Worm (Caenorhabditis elegans): Measurements from ENCODE around the gene C27D8.1.
"Not testable (repeated sequence)": the region's sequence is repeated elsewhere in the genome, so short reads cannot be mapped to it uniquely, and the experiment has no call there.

C27D8.1 gene

ce11 chrIV:12717531-12717930 lies at the start of gene C27D8.1:
C27D8.1 (plus strand) TSS chrIV:12717831.
- TF ChIP-seq him-1 (tag; optimal IDR thresholded peaks at IDR 0.05): no peak
- no peak for TF ChIP-seq dao-5 (tag; optimal IDR thresholded peaks at IDR 0.05)
- TF ChIP-seq W03F9.2 (tag; optimal IDR thresholded peaks at IDR 0.05): no peak

ce11 chrIV:12674700-12675099 lies 42.9 kb upstream of the C27D8.1 start, which contains the start of gene T23B5.4:
T23B5.4 (plus strand) TSS chrIV:12675000.
- TF ChIP-seq dao-5 (tag; optimal IDR thresholded peaks at IDR 0.05): no peak
- no peak for TF ChIP-seq him-1 (tag; optimal IDR thresholded peaks at IDR 0.05)
- no peak for TF ChIP-seq W03F9.2 (tag; optimal IDR thresholded peaks at IDR 0.05)

ce11 chrIV:12677137-12677536 lies 40.5 kb upstream of the C27D8.1 start, which contains the start of gene T23B5.6:
T23B5.6 (minus strand) TSS chrIV:12677237.
- not testable (repeated sequence) for TF ChIP-seq dao-5, him-1, W03F9.2 (tag; optimal IDR thresholded peaks at IDR 0.05)

ce11 chrIV:12684341-12684740 lies 33.3 kb upstream of the C27D8.1 start, which contains the start of gene prmt-9:
prmt-9 (minus strand) TSS chrIV:12684378.
- TF ChIP-seq dao-5 (tag; optimal IDR thresholded peaks at IDR 0.05) (no peak), him-1 (tag; optimal IDR thresholded peaks at IDR 0.05) (no peak), W03F9.2 (tag; optimal IDR thresholded peaks at IDR 0.05) (no peak)

ce11 chrIV:12684826-12685594 lies 32.6 kb upstream of the C27D8.1 start:
- TF ChIP-seq W03F9.2 (tag; optimal IDR thresholded peaks at IDR 0.05) (no peak), dao-5 (tag; optimal IDR thresholded peaks at IDR 0.05) (no peak), him-1 (tag; optimal IDR thresholded peaks at IDR 0.05) (no peak)

ce11 chrIV:12685827-12686226 lies 31.8 kb upstream of the C27D8.1 start:
- TF ChIP-seq W03F9.2 (tag; optimal IDR thresholded peaks at IDR 0.05) (no peak), dao-5 (tag; optimal IDR thresholded peaks at IDR 0.05) (no peak), him-1 (tag; optimal IDR thresholded peaks at IDR 0.05) (no peak)

ce11 chrIV:12688370-12688769 lies 29.3 kb upstream of the C27D8.1 start, which contains the start of gene T23B5.3:
T23B5.3 (plus strand) TSS chrIV:12688670.
- no peak for TF ChIP-seq him-1 (tag; optimal IDR thresholded peaks at IDR 0.05)
- no peak for TF ChIP-seq W03F9.2 (tag; optimal IDR thresholded peaks at IDR 0.05)
- TF ChIP-seq dao-5 (tag; optimal IDR thresholded peaks at IDR 0.05): no peak

ce11 chrIV:12689292-12689691 lies 28.3 kb upstream of the C27D8.1 start:
- no peak for TF ChIP-seq W03F9.2 (tag; optimal IDR thresholded peaks at IDR 0.05)
- TF ChIP-seq dao-5 (tag; optimal IDR thresholded peaks at IDR 0.05): no peak
- no peak for TF ChIP-seq him-1 (tag; optimal IDR thresholded peaks at IDR 0.05)

- no peak for TF ChIP-seq dao-5 (tag; optimal IDR thresholded peaks at IDR 0.05)
- no peak for TF ChIP-seq W03F9.2 (tag; optimal IDR thresholded peaks at IDR 0.05)
- no peak for TF ChIP-seq him-1 (tag; optimal IDR thresholded peaks at IDR 0.05)
Observed at ce11 chrIV:12689709-12690142, 27.9 kb upstream of the C27D8.1 start.

- TF ChIP-seq him-1 (tag; optimal IDR thresholded peaks at IDR 0.05) (no peak), W03F9.2 (tag; optimal IDR thresholded peaks at IDR 0.05) (no peak), dao-5 (tag; optimal IDR thresholded peaks at IDR 0.05) (no peak)
Observed at ce11 chrIV:12698880-12699279, 18.8 kb upstream of the C27D8.1 start.

ce11 chrIV:12700204-12700603 lies 17.4 kb upstream of the C27D8.1 start:
- TF ChIP-seq him-1 (tag; optimal IDR thresholded peaks at IDR 0.05) (no peak), W03F9.2 (tag; optimal IDR thresholded peaks at IDR 0.05) (no peak), dao-5 (tag; optimal IDR thresholded peaks at IDR 0.05) (no peak)

ce11 chrIV:12700944-12701343 lies 16.7 kb upstream of the C27D8.1 start:
- no peak for TF ChIP-seq him-1 (tag; optimal IDR thresholded peaks at IDR 0.05)
- TF ChIP-seq dao-5 (tag; optimal IDR thresholded peaks at IDR 0.05): no peak
- no peak for TF ChIP-seq W03F9.2 (tag; optimal IDR thresholded peaks at IDR 0.05)

ce11 chrIV:12703811-12704210 lies 13.8 kb upstream of the C27D8.1 start, which contains the start of gene C27D8.4:
C27D8.4 (plus strand) TSS chrIV:12704111.
- TF ChIP-seq dao-5 (tag; optimal IDR thresholded peaks at IDR 0.05): no peak
- TF ChIP-seq him-1 (tag; optimal IDR thresholded peaks at IDR 0.05): no peak
- no peak for TF ChIP-seq W03F9.2 (tag; optimal IDR thresholded peaks at IDR 0.05)

- TF ChIP-seq him-1 (tag; optimal IDR thresholded peaks at IDR 0.05) (no peak), dao-5 (tag; optimal IDR thresholded peaks at IDR 0.05) (no peak), W03F9.2 (tag; optimal IDR thresholded peaks at IDR 0.05) (no peak)
Observed at ce11 chrIV:12710996-12711395, 6.6 kb upstream of the C27D8.1 start, which contains the start of gene C27D8.2. C27D8.2 (plus strand) TSS chrIV:12711217.

All from whole organism, L4/young adult.